Worm (Caenorhabditis elegans) whole organism, L3 larva: ENCODE measurements around the gene C56G2.15.

Experiments
- R02D3.7 ChIP-seq: fragments of 150-350 bp; optimal IDR thresholded peaks from 2 replicates; lab custom pipeline; 2014; ENCODE audit warnings: missing biosample characterization, missing genetic modification characterization
- ZK546.5 ChIP-seq: sonication (generic microtip); optimal IDR thresholded peaks from 2 replicates; lab custom pipeline; 2017; ENCODE audit warnings: missing biosample characterization, missing genetic modification characterization
- aly-2 ChIP-seq: fragments of 150-350 bp; optimal IDR thresholded peaks from 2 replicates; lab custom pipeline; 2014; ENCODE audit warnings: missing biosample characterization, missing genetic modification characterization
- ama-1 ChIP-seq: fragments of 150-350 bp; optimal IDR thresholded peaks from 2 replicates; lab custom pipeline; 2018
- ceh-28 ChIP-seq: fragments of 150-350 bp; optimal IDR thresholded peaks from 2 replicates; lab custom pipeline; 2014; ENCODE audit warnings: missing biosample characterization, missing genetic modification reagents, missing genetic modification characterization
- egl-27 ChIP-seq: sonication (generic microtip); optimal IDR thresholded peaks from 4 replicates; lab custom pipeline; 2017; ENCODE audit warnings: missing biosample characterization, missing genetic modification reagents, missing genetic modification characterization
- elt-1 ChIP-seq: fragments of 150-350 bp; optimal IDR thresholded peaks from 2 replicates; lab custom pipeline; 2014; ENCODE audit warnings: missing biosample characterization, missing genetic modification characterization
- elt-2 ChIP-seq: sonication (generic microtip); optimal IDR thresholded peaks from 2 replicates; lab custom pipeline; 2016; ENCODE audit warnings: missing genetic modification reagents, mild to moderate bottlenecking, missing genetic modification characterization, missing compliant biosample characterization
- elt-3 ChIP-seq, 3 experiments: fragments of 150-350 bp in 1 of 3; sonication (generic microtip) in 2 of 3; optimal IDR thresholded peaks; 2 replicates in 2 of 3; 4 replicates in 1 of 3; lab custom pipeline; 2014 to 2017; ENCODE audit warnings: missing biosample characterization in 3 of 3, missing genetic modification characterization in 3 of 3
- fkh-10 ChIP-seq: sonication (generic microtip); optimal IDR thresholded peaks from 2 replicates; lab custom pipeline; 2017; ENCODE audit warnings: missing biosample characterization, missing genetic modification reagents, missing genetic modification characterization
- fos-1 ChIP-seq: fragments of 150-350 bp; optimal IDR thresholded peaks from 2 replicates; lab custom pipeline; 2014; ENCODE audit warnings: missing biosample characterization, missing genetic modification characterization
- hmg-11 ChIP-seq: sonication (generic microtip); optimal IDR thresholded peaks from 2 replicates; lab custom pipeline; 2016; ENCODE audit warnings: missing genetic modification characterization, missing compliant biosample characterization
- jun-1 ChIP-seq: fragments of 150-350 bp; optimal IDR thresholded peaks from 2 replicates; lab custom pipeline; 2014; ENCODE audit warnings: missing biosample characterization, missing genetic modification reagents, missing genetic modification characterization
- lin-15B ChIP-seq: fragments of 150-350 bp; optimal IDR thresholded peaks from 2 replicates; lab custom pipeline; 2014; ENCODE audit warnings: missing biosample characterization, missing genetic modification characterization
- lsy-12 ChIP-seq: sonication (generic microtip); optimal IDR thresholded peaks from 2 replicates; lab custom pipeline; 2016; ENCODE audit warnings: mild to moderate bottlenecking, missing genetic modification characterization, missing compliant biosample characterization
- mml-1 ChIP-seq: fragments of 150-350 bp; sonication (generic microtip); optimal IDR thresholded peaks from 3 replicates; lab custom pipeline; 2014; ENCODE audit warnings: missing biosample characterization, missing genetic modification characterization
- nfya-1 ChIP-seq: sonication (generic microtip); optimal IDR thresholded peaks from 2 replicates; lab custom pipeline; 2017; ENCODE audit warnings: missing genetic modification characterization, mild to moderate bottlenecking, missing compliant biosample characterization, antibody characterized with exemption, moderate library complexity; ENCODE audit not compliant: insufficient read depth
- nhr-12 ChIP-seq: fragments of 150-350 bp; optimal IDR thresholded peaks from 2 replicates; lab custom pipeline; 2014; ENCODE audit warnings: missing biosample characterization, missing genetic modification characterization
- nhr-23 ChIP-seq: fragments of 150-350 bp; optimal IDR thresholded peaks from 2 replicates; lab custom pipeline; 2014; ENCODE audit warnings: missing biosample characterization, missing genetic modification reagents, missing genetic modification characterization
- nhr-237 ChIP-seq: fragments of 150-350 bp; optimal IDR thresholded peaks from 2 replicates; lab custom pipeline; 2014; ENCODE audit warnings: missing biosample characterization, missing genetic modification characterization
- nhr-25 ChIP-seq: sonication (generic microtip); optimal IDR thresholded peaks from 2 replicates; lab custom pipeline; 2017; ENCODE audit warnings: missing biosample characterization, missing genetic modification characterization
- nhr-28 ChIP-seq: fragments of 150-350 bp; optimal IDR thresholded peaks from 2 replicates; lab custom pipeline; 2014; ENCODE audit warnings: missing biosample characterization, missing genetic modification characterization
- nhr-76 ChIP-seq: fragments of 150-350 bp; sonication (generic microtip); optimal IDR thresholded peaks from 5 replicates; lab custom pipeline; 2014; ENCODE audit warnings: missing biosample characterization, missing genetic modification characterization
- nhr-77 ChIP-seq: fragments of 150-350 bp; optimal IDR thresholded peaks from 2 replicates; lab custom pipeline; 2014; ENCODE audit warnings: missing biosample characterization, missing genetic modification characterization
- pha-4 ChIP-seq: fragments of 150-350 bp; optimal IDR thresholded peaks from 2 replicates; lab custom pipeline; 2014; ENCODE audit warnings: missing biosample characterization, missing genetic modification reagents, missing genetic modification characterization
- pqm-1 ChIP-seq: fragments of 150-350 bp; optimal IDR thresholded peaks from 2 replicates; lab custom pipeline; 2017; ENCODE audit warnings: missing biosample characterization, missing genetic modification characterization, inconsistent platforms
- sea-2 ChIP-seq: fragments of 150-350 bp; sonication (generic microtip); optimal IDR thresholded peaks from 4 replicates; lab custom pipeline; 2014; ENCODE audit warnings: missing biosample characterization, missing genetic modification reagents, missing genetic modification characterization
- skn-1 ChIP-seq: fragments of 150-350 bp; optimal IDR thresholded peaks from 2 replicates; lab custom pipeline; 2014; ENCODE audit warnings: missing biosample characterization, missing genetic modification characterization
- snpc-4 ChIP-seq: fragments of 150-350 bp; optimal IDR thresholded peaks from 2 replicates; lab custom pipeline; 2014; ENCODE audit warnings: missing biosample characterization, missing genetic modification characterization
- unc-39 ChIP-seq: sonication (generic microtip); optimal IDR thresholded peaks from 4 replicates; lab custom pipeline; 2017; ENCODE audit warnings: missing biosample characterization, missing genetic modification characterization
- unc-62 ChIP-seq: fragments of 150-350 bp; sonication (generic microtip); optimal IDR thresholded peaks from 4 replicates; lab custom pipeline; 2014; ENCODE audit warnings: missing biosample characterization, missing genetic modification reagents, missing genetic modification characterization
- ztf-4 ChIP-seq: fragments of 150-350 bp; optimal IDR thresholded peaks from 2 replicates; lab custom pipeline; 2014; ENCODE audit warnings: missing biosample characterization, missing genetic modification characterization

C56G2.15 gene

ce11 chrIII:6344737-6345136, 23.0 kb downstream of the C56G2.15 start (continued):
- TF ChIP-seq nhr-77 (no peak), pqm-1 (tag; lab: Kevin White, UChicago) (peak; percentile 36), unc-39 (tag; lab: Kevin White, UChicago) (no peak)
- TF ChIP-seq, all 47 proteins: peak for 19

- TF ChIP-seq jun-1 (tag; lab: Kevin White, UChicago) = no peak
- TF ChIP-seq nhr-28 (tag; lab: Kevin White, UChicago) = no peak
- TF ChIP-seq nhr-237 (tag; lab: Kevin White, UChicago) = no peak
- TF ChIP-seq, all 47 proteins: peak for 0
Observed at ce11 chrIII:6343229-6343628, 24.5 kb downstream of the C56G2.15 start, which contains the start of gene C56G2.9. C56G2.9 (minus strand) TSS chrIII:6343329.

ce11 chrIII:6341878-6342453, 25.7 kb downstream of the C56G2.15 start, which contains the start of gene rpn-13:
rpn-13 (minus strand) TSS chrIII:6341928.
- TF ChIP-seq sea-2 = no peak
- peak; percentile 28 for TF ChIP-seq snpc-4 (tag; lab: Kevin White, UChicago)
- peak; percentile 21 for TF ChIP-seq nhr-25 (tag; lab: Kevin White, UChicago)
- TF ChIP-seq nfya-1 (tag; lab: Kevin White, UChicago) = peak; percentile 87
- TF ChIP-seq ama-1 (lab: Kevin White, UChicago) = peak; percentile 0
- peak; percentile 42 for TF ChIP-seq hmg-11 (tag; lab: Kevin White, UChicago)
- TF ChIP-seq lin-15B (tag; lab: Kevin White, UChicago) = peak; percentile 46
- TF ChIP-seq fos-1 (tag; lab: Kevin White, UChicago) = no peak
- peak; percentile 78 for TF ChIP-seq pha-4
- TF ChIP-seq skn-1 = peak; percentile 98
- peak; percentile 15 for TF ChIP-seq elt-2 (tag; lab: Kevin White, UChicago)
- TF ChIP-seq ceh-28 (tag; lab: Kevin White, UChicago) = no peak
- no peak for TF ChIP-seq R02D3.7
- peak; percentile 53 for TF ChIP-seq nhr-23 (tag; lab: Kevin White, UChicago)

ce11 chrIII:6339919-6340434, 27.7 kb downstream of the C56G2.15 start, which contains the start of gene let-767:
let-767 (minus strand) TSS chrIII:6339969.
- TF ChIP-seq snpc-4 (tag; lab: Kevin White, UChicago) = no peak
- peak; percentile 29 for TF ChIP-seq elt-2 (tag; lab: Kevin White, UChicago)
- TF ChIP-seq elt-3 (tag; optimal IDR thresholded peaks at IDR 0.05; lab: Kevin White, UChicago) = peak in 1 of 3 experiments; percentile 89
- no peak for TF ChIP-seq nhr-237 (tag; lab: Kevin White, UChicago)
- TF ChIP-seq skn-1 = no peak
- TF ChIP-seq nhr-23 (tag; lab: Kevin White, UChicago) = peak; percentile 15
- TF ChIP-seq nhr-76 (tag; lab: Kevin White, UChicago) = no peak
- no peak for TF ChIP-seq ztf-4 (tag; lab: Kevin White, UChicago)
- TF ChIP-seq, all 47 proteins: peak for 3

- TF ChIP-seq fkh-10 (GFP tag; lab: Kevin White, UChicago) (peak; percentile 55), elt-1 (no peak)
- TF ChIP-seq, all 47 proteins: peak for 1
Observed at ce11 chrIII:6334364-6334763, 33.3 kb downstream of the C56G2.15 start.

- no peak for TF ChIP-seq lsy-12 (tag; lab: Kevin White, UChicago)
- TF ChIP-seq mml-1 = no peak
- TF ChIP-seq pha-4 = no peak
- no peak for TF ChIP-seq nhr-12 (tag; lab: Kevin White, UChicago)
- no peak for TF ChIP-seq nhr-237 (tag; lab: Kevin White, UChicago)
- TF ChIP-seq egl-27 (tag; lab: Kevin White, UChicago) = no peak
- TF ChIP-seq skn-1 = no peak
- no peak for TF ChIP-seq ama-1 (lab: Kevin White, UChicago)
- no peak for TF ChIP-seq aly-2 (tag; lab: Kevin White, UChicago)
- TF ChIP-seq ztf-4 (tag; lab: Kevin White, UChicago) = no peak
- TF ChIP-seq sea-2 = no peak
- TF ChIP-seq unc-39 (tag; lab: Kevin White, UChicago) = no peak
- no peak for TF ChIP-seq nfya-1 (tag; lab: Kevin White, UChicago)
- TF ChIP-seq unc-62 = no peak
- TF ChIP-seq ZK546.5 = no peak
- TF ChIP-seq nhr-25 (tag; lab: Kevin White, UChicago) = no peak
- TF ChIP-seq elt-1 = no peak
- no peak for TF ChIP-seq R02D3.7
Observed at ce11 chrIII:6331211-6331782, 36.4 kb downstream of the C56G2.15 start, which contains the start of gene C56G2.4. C56G2.4 (plus strand) TSS chrIII:6331732.
